Worm (Caenorhabditis elegans) whole organism, L4 larva: ENCODE measurements around the gene T15H9.5.
A peak's percentile ranks its signal among the peaks of the same experiment; 100 is the strongest.

Source experiments
- F26F4.8 ChIP-seq: fragments of 200-800 bp; sonication (Bioruptor generic); conservative IDR thresholded peaks from 2 replicates; pipeline ENCODE4 v1.3.6; 2022; ENCODE audit warnings: missing genetic modification characterization, missing compliant biosample characterization
- F37D6.2 ChIP-seq: sonication (generic microtip); optimal IDR thresholded peaks from 2 replicates; lab custom pipeline; 2016; ENCODE audit warnings: mild to moderate bottlenecking, missing genetic modification characterization, missing compliant biosample characterization
- F49E8.2 ChIP-seq: sonication (generic microtip); optimal IDR thresholded peaks from 2 replicates; lab custom pipeline; 2016; ENCODE audit warnings: missing compliant biosample characterization, mild to moderate bottlenecking, missing genetic modification characterization, borderline replicate concordance
- T26A8.4 ChIP-seq: fragments of 200-800 bp; sonication (Bioruptor generic); IDR thresholded peaks from 2 replicates; pipeline ENCODE4 v1.3.6; 2022; ENCODE audit warnings: missing genetic modification characterization, missing compliant biosample characterization
- ZK546.5 ChIP-seq, 2 experiments: sonication (generic microtip); optimal IDR thresholded peaks; 2 replicates each; lab custom pipeline; 2017; ENCODE audit warnings: missing biosample characterization in 2 of 2, missing genetic modification characterization in 2 of 2
- ama-1 ChIP-seq: fragments of 150-350 bp; optimal IDR thresholded peaks from 2 replicates; lab custom pipeline; 2014; ENCODE audit warnings: inconsistent platforms, mixed read lengths
- arid-1 ChIP-seq: fragments of 200-800 bp; sonication (Bioruptor generic); conservative IDR thresholded peaks from 2 replicates; pipeline ENCODE4 v1.3.6; 2022; ENCODE audit warnings: missing genetic modification reagents, missing genetic modification characterization, missing compliant biosample characterization
- ceh-44 ChIP-seq: fragments of 200-800 bp; sonication (Bioruptor generic); IDR thresholded peaks from 2 replicates; pipeline ENCODE4 v1.3.6; 2022; ENCODE audit warnings: missing genetic modification reagents, missing genetic modification characterization, missing compliant biosample characterization
- ceh-62 ChIP-seq: sonication (generic microtip); optimal IDR thresholded peaks from 2 replicates; lab custom pipeline; 2017; ENCODE audit warnings: missing biosample characterization, missing genetic modification characterization
- ceh-82 ChIP-seq: sonication (generic microtip); optimal IDR thresholded peaks from 2 replicates; lab custom pipeline; 2017; ENCODE audit warnings: missing biosample characterization, missing genetic modification characterization
- ces-1 ChIP-seq: fragments of 150-350 bp; sonication (generic microtip); optimal IDR thresholded peaks from 4 replicates; lab custom pipeline; 2014; ENCODE audit warnings: missing biosample characterization, missing genetic modification reagents, missing genetic modification characterization
- ctbp-1 ChIP-seq: fragments of 200-800 bp; sonication (Bioruptor generic); IDR thresholded peaks from 2 replicates; pipeline ENCODE4 v1.3.6; 2022; ENCODE audit warnings: missing genetic modification reagents, missing genetic modification characterization, missing compliant biosample characterization
- daf-12 ChIP-seq: fragments of 150-350 bp; optimal IDR thresholded peaks from 2 replicates; lab custom pipeline; 2014; ENCODE audit warnings: missing biosample characterization, missing genetic modification reagents, missing genetic modification characterization
- daf-8 ChIP-seq: fragments of 200-800 bp; sonication (Bioruptor generic); IDR thresholded peaks from 2 replicates; pipeline ENCODE4 v1.3.6; 2022; ENCODE audit warnings: missing genetic modification characterization, missing compliant biosample characterization
- dmd-6 ChIP-seq: fragments of 200-800 bp; sonication (Bioruptor generic); IDR thresholded peaks from 2 replicates; pipeline ENCODE4 v1.3.6; 2022; ENCODE audit warnings: missing genetic modification reagents, missing genetic modification characterization, missing compliant biosample characterization
- dmd-9 ChIP-seq: fragments of 200-800 bp; sonication (Bioruptor generic); IDR thresholded peaks from 2 replicates; pipeline ENCODE4 v1.3.6; 2022; ENCODE audit warnings: missing genetic modification reagents, missing genetic modification characterization, missing compliant biosample characterization
- egl-43 ChIP-seq: fragments of 200-800 bp; sonication (Bioruptor generic); IDR thresholded peaks from 2 replicates; pipeline ENCODE4 v1.3.6; 2022; ENCODE audit warnings: missing genetic modification reagents, missing genetic modification characterization, missing compliant biosample characterization
- gei-8 ChIP-seq: fragments of 200-800 bp; sonication (Bioruptor generic); optimal IDR thresholded peaks from 2 replicates; lab custom pipeline; 2018; ENCODE audit warnings: mild to moderate bottlenecking, missing genetic modification characterization, missing compliant biosample characterization
- hif-1 ChIP-seq, 2 experiments: sonication (generic microtip); optimal IDR thresholded peaks; 2 replicates each; lab custom pipeline; 2016 to 2017; ENCODE audit warnings: missing compliant biosample characterization in 2 of 2, missing genetic modification characterization in 2 of 2, missing genetic modification reagents in 2 of 2, missing genotype in 2 of 2, mild to moderate bottlenecking in 1 of 2
- hlh-30 ChIP-seq: sonication (generic microtip); optimal IDR thresholded peaks from 2 replicates; lab custom pipeline; 2017; ENCODE audit warnings: antibody characterized with exemption, mild to moderate bottlenecking, missing genetic modification characterization, missing compliant biosample characterization; ENCODE audit not compliant: insufficient read depth
- lim-7 ChIP-seq: fragments of 200-800 bp; sonication (Bioruptor generic); IDR thresholded peaks from 2 replicates; pipeline ENCODE4 v1.3.6; 2022; ENCODE audit warnings: missing genetic modification characterization, missing compliant biosample characterization
- lin-1 ChIP-seq: fragments of 200-800 bp; sonication (Bioruptor generic); IDR thresholded peaks from 2 replicates; pipeline ENCODE4 v1.3.6; 2022; ENCODE audit warnings: missing genetic modification reagents, missing genetic modification characterization, missing compliant biosample characterization
- lin-13 ChIP-seq: fragments of 150-350 bp; optimal IDR thresholded peaks from 2 replicates; lab custom pipeline; 2014; ENCODE audit warnings: missing biosample characterization, missing genetic modification reagents, missing genetic modification characterization
- lin-15B ChIP-seq: fragments of 150-350 bp; sonication (generic microtip); optimal IDR thresholded peaks from 3 replicates; lab custom pipeline; 2014; ENCODE audit warnings: missing biosample characterization, missing genetic modification characterization
- lin-38 ChIP-seq: fragments of 200-800 bp; sonication (Bioruptor generic); IDR thresholded peaks from 2 replicates; pipeline ENCODE4 v1.3.6; 2022; ENCODE audit warnings: missing genetic modification reagents, missing genetic modification characterization, missing compliant biosample characterization
- lin-39 ChIP-seq: fragments of 150-350 bp; optimal IDR thresholded peaks from 2 replicates; lab custom pipeline; 2014; ENCODE audit warnings: missing biosample characterization, missing genetic modification reagents, missing genetic modification characterization
- madf-9 ChIP-seq: fragments of 200-800 bp; sonication (Bioruptor generic); conservative IDR thresholded peaks from 2 replicates; pipeline ENCODE4 v1.3.6; 2022; ENCODE audit warnings: missing genetic modification reagents, missing genetic modification characterization, missing compliant biosample characterization
- mep-1 ChIP-seq: fragments of 150-350 bp; sonication (generic microtip); optimal IDR thresholded peaks from 3 replicates; lab custom pipeline; 2014; ENCODE audit warnings: missing biosample characterization, missing genetic modification characterization
- mes-2 ChIP-seq: sonication (generic microtip); optimal IDR thresholded peaks from 2 replicates; lab custom pipeline; 2016; ENCODE audit warnings: missing genotype, mild to moderate bottlenecking, missing genetic modification characterization, missing compliant biosample characterization; ENCODE audit not compliant: poor library complexity, severe bottlenecking
- mxl-2 ChIP-seq: fragments of 200-800 bp; sonication (Bioruptor generic); conservative IDR thresholded peaks from 2 replicates; pipeline ENCODE4 v1.3.6; 2022; ENCODE audit warnings: missing genetic modification reagents, missing genetic modification characterization, missing compliant biosample characterization
- nhr-11 ChIP-seq: fragments of 150-350 bp; optimal IDR thresholded peaks from 2 replicates; lab custom pipeline; 2014; ENCODE audit warnings: missing biosample characterization, missing genetic modification characterization
- nhr-25 ChIP-seq: sonication (generic microtip); optimal IDR thresholded peaks from 2 replicates; lab custom pipeline; 2017; ENCODE audit warnings: missing genetic modification characterization, mild to moderate bottlenecking, missing compliant biosample characterization, antibody characterized with exemption, moderate library complexity, borderline replicate concordance; ENCODE audit not compliant: insufficient read depth
- nhr-42 ChIP-seq: fragments of 200-800 bp; sonication (Bioruptor generic); IDR thresholded peaks from 2 replicates; pipeline ENCODE4 v1.3.6; 2022; ENCODE audit warnings: missing genetic modification characterization, missing compliant biosample characterization
- nhr-76 ChIP-seq: fragments of 150-350 bp; optimal IDR thresholded peaks from 2 replicates; lab custom pipeline; 2014; ENCODE audit warnings: missing biosample characterization, missing genetic modification characterization
- nhr-77 ChIP-seq: fragments of 150-350 bp; optimal IDR thresholded peaks from 2 replicates; lab custom pipeline; 2014; ENCODE audit warnings: missing biosample characterization, missing genetic modification characterization
- pha-4 ChIP-seq, 2 experiments: fragments of 150-350 bp in 1 of 2; fragments of 200-800 bp in 1 of 2; sonication (Bioruptor generic) in 1 of 2; IDR thresholded peaks in 1 of 2; optimal IDR thresholded peaks in 1 of 2; 2 replicates each; pipeline versions ENCODE4 v1.3.6 to Lab custom; 2014 to 2022; ENCODE audit warnings: missing genetic modification characterization in 2 of 2, missing genetic modification reagents in 2 of 2, missing biosample characterization in 1 of 2, missing compliant biosample characterization in 1 of 2
- rbr-2 ChIP-seq: sonication (generic microtip); optimal IDR thresholded peaks from 2 replicates; lab custom pipeline; 2016; ENCODE audit warnings: missing genotype, missing genetic modification characterization, missing compliant biosample characterization
- saeg-2 ChIP-seq: fragments of 200-800 bp; sonication (Bioruptor generic); IDR thresholded peaks from 2 replicates; pipeline ENCODE4 v1.3.6; 2022; ENCODE audit warnings: missing genetic modification reagents, missing genetic modification characterization, missing compliant biosample characterization
- set-16 ChIP-seq: fragments of 200-800 bp; sonication (Bioruptor generic); IDR thresholded peaks from 2 replicates; pipeline ENCODE4 v1.3.6; 2022; ENCODE audit warnings: missing genetic modification reagents, missing genetic modification characterization, missing compliant biosample characterization
- skn-1 ChIP-seq: fragments of 150-350 bp; optimal IDR thresholded peaks from 2 replicates; lab custom pipeline; 2014; ENCODE audit warnings: missing biosample characterization, missing genetic modification characterization
- spr-1 ChIP-seq: sonication (generic microtip); optimal IDR thresholded peaks from 2 replicates; lab custom pipeline; 2016; ENCODE audit warnings: mild to moderate bottlenecking, missing genetic modification characterization, missing compliant biosample characterization
- tag-97 ChIP-seq: fragments of 200-800 bp; sonication (Bioruptor generic); IDR thresholded peaks from 2 replicates; pipeline ENCODE4 v1.3.6; 2022; ENCODE audit warnings: missing genetic modification characterization, missing compliant biosample characterization
- unc-62 ChIP-seq, 3 experiments: fragments of 150-350 bp in 1 of 3; sonication (generic microtip); optimal IDR thresholded peaks in 2 of 3; peaks in 1 of 3; 1 replicate in 1 of 3; 2 replicates in 2 of 3; lab custom pipeline; 2014 to 2017; ENCODE audit warnings: missing biosample characterization in 3 of 3, missing genetic modification characterization in 3 of 3, missing genetic modification reagents in 3 of 3, missing genotype in 1 of 3
- vab-7 ChIP-seq: fragments of 200-800 bp; sonication (Bioruptor generic); IDR thresholded peaks from 2 replicates; pipeline ENCODE4 v1.3.6; 2022; ENCODE audit warnings: missing genetic modification reagents, missing genetic modification characterization, missing compliant biosample characterization
- zag-1 ChIP-seq: fragments of 150-350 bp; optimal IDR thresholded peaks from 2 replicates; lab custom pipeline; 2014; ENCODE audit warnings: missing biosample characterization, missing genetic modification characterization
- zfp-2 ChIP-seq: sonication (generic microtip); optimal IDR thresholded peaks from 2 replicates; lab custom pipeline; 2016; ENCODE audit warnings: mild to moderate bottlenecking, missing genetic modification characterization, missing compliant biosample characterization
- zip-2 ChIP-seq: fragments of 150-350 bp; optimal IDR thresholded peaks from 2 replicates; lab custom pipeline; 2014; ENCODE audit warnings: missing biosample characterization, missing genetic modification characterization
- ztf-11 ChIP-seq: fragments of 150-350 bp; optimal IDR thresholded peaks from 2 replicates; lab custom pipeline; 2014; ENCODE audit warnings: missing biosample characterization, missing genetic modification characterization

The T15H9.5 gene

DNA sequence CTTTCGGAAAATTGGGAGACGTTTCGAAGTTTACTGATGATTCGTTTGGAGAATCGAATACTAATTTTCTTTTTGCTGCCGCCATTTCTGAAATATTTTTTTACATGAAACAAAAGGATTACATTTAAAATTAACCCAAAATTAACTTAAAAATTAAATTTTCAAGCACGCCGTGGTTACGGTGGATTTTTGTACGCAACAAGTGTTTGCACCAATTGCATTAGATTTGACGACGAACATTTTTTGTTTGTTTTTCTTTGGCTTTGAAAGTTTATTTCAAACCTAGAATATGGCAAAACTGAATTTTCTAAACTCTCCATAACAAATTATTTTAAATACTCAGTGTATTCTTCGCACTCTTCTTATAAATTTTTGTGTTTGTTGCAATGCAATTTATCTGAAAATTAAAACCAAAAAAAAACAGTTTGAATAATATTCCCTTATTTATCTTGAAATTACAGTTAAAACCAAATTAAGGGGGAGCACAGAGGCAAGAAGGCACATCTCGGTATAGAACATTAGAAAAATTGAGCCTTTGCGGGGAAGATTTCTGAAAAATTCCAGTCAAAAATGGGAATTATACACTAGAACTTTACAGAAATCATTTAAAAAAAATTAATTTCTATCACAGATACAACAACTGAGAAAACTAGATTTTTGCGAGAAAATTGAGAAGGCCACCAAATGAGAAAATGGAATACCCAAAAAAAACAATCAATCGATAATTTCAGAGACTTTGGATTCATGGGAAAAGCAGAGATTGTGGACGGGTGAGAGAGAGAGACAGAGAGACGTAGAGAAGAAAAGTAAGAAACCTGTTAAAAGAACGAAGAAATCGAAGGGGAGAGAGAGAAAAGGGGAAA is 6.0 kb upstream of the T15H9.5 start, which contains the start of gene hal-3:
Gene hal-3 (minus strand): TSS at position 87 of the 863 bp plus-strand sequence.
- TF ChIP-seq dmd-6 (GFP tag; lab: Robert Waterston, UW) (no peak; the same call in 1 of the 2 replicates), tag-97 (GFP tag; lab: Robert Waterston, UW) (no peak), lim-7 (GFP tag; lab: Robert Waterston, UW) (0 out of 2 replicates have a peak, but pooled peaks have one; percentile 42), hlh-30 (no peak), vab-7 (no peak), ceh-44 (GFP tag; lab: Robert Waterston, UW) (no peak), mep-1 (tag; lab: Kevin White, UChicago) (peak; percentile 31), daf-8 (GFP tag; lab: Robert Waterston, UW) (no peak), lin-38 (GFP tag; lab: Robert Waterston, UW) (0 out of 2 replicates have a peak, but pooled peaks have one; percentile 33), ama-1 (lab: Kevin White, UChicago) (peak; percentile 47), gei-8 (GFP tag; lab: Kevin White, UChicago) (no peak), zip-2 (tag; lab: Kevin White, UChicago) (no peak), F37D6.2 (no peak), dmd-9 (GFP tag; lab: Robert Waterston, UW) (no peak), madf-9 (GFP tag; lab: Robert Waterston, UW) (0 out of 2 replicates have a peak, but pooled peaks have one; percentile 4), nhr-25 (tag; lab: Kevin White, UChicago) (peak; percentile 20), lin-15B (tag; lab: Kevin White, UChicago) (no peak), lin-1 (GFP tag; lab: Robert Waterston, UW) (no peak; the same call in none of the 2 replicates), zag-1 (tag; lab: Kevin White, UChicago) (no peak), F26F4.8 (no peak), nhr-42 (GFP tag; lab: Robert Waterston, UW) (no peak), set-16 (GFP tag; lab: Robert Waterston, UW) (no peak), ceh-82 (tag; lab: Kevin White, UChicago) (no peak), ztf-11 (tag; lab: Kevin White, UChicago) (no peak), spr-1 (tag; lab: Kevin White, UChicago) (no peak), nhr-77 (tag; lab: Kevin White, UChicago) (no peak), mxl-2 (no peak), mes-2 (tag; lab: Kevin White, UChicago) (peak; percentile 64), unc-62 (GFP tag; optimal IDR thresholded peaks at IDR 0.05 in 1 of 2; lab: Kevin White, UChicago) (peak in 1 of 2 experiments; percentile 81), unc-62 (tag; optimal IDR thresholded peaks at IDR 0.05; lab: Kevin White, UChicago) (no peak), skn-1 (no peak), hif-1 (tag; optimal IDR thresholded peaks at IDR 0.05; lab: Kevin White, UChicago) (peak in 1 of 2 experiments; percentile 18), T26A8.4 (GFP tag; lab: Robert Waterston, UW) (peak; percentile 39; the same call in 1 of the 2 replicates), nhr-76 (tag; lab: Kevin White, UChicago) (no peak), F49E8.2 (tag; lab: Kevin White, UChicago) (no peak), arid-1 (GFP tag; lab: Robert Waterston, UW) (peak; percentile 47; the same call in 1 of the 2 replicates), nhr-11 (tag; lab: Kevin White, UChicago) (no peak), ceh-62 (tag; lab: Kevin White, UChicago) (no peak), ces-1 (GFP tag; lab: Kevin White, UChicago) (no peak), daf-12 (tag; lab: Kevin White, UChicago) (no peak), ZK546.5 (tag; optimal IDR thresholded peaks at IDR 0.05; lab: Kevin White, UChicago) (no peak), rbr-2 (tag; lab: Kevin White, UChicago) (no peak), saeg-2 (GFP tag; lab: Robert Waterston, UW) (no peak), lin-39 (tag; lab: Kevin White, UChicago) (no peak), lin-13 (GFP tag; lab: Kevin White, UChicago) (no peak), ctbp-1 (no peak), egl-43 (GFP tag; lab: Robert Waterston, UW) (0 out of 2 replicates have a peak, but pooled peaks have one; percentile 9), pha-4 (GFP tag; IDR thresholded peaks at IDR 0.05; lab: Robert Waterston, UW) (peak; percentile 42), pha-4 (tag; optimal IDR thresholded peaks at IDR 0.05; lab: Kevin White, UChicago) (no peak), zfp-2 (tag; lab: Kevin White, UChicago) (no peak)
